Worm (Caenorhabditis elegans) whole organism, L4 larva: ENCODE results near the gene cyp-34A1.

ENCODE experiments used
- D1046.2 ChIP-seq: fragments of 200-800 bp; sonication (Bioruptor generic); IDR thresholded peaks from 2 replicates; pipeline ENCODE4 v1.3.6; 2022; ENCODE audit warnings: missing genetic modification characterization, missing compliant biosample characterization
- F26F4.8 ChIP-seq: fragments of 200-800 bp; sonication (Bioruptor generic); conservative IDR thresholded peaks from 2 replicates; pipeline ENCODE4 v1.3.6; 2022; ENCODE audit warnings: missing genetic modification characterization, missing compliant biosample characterization
- F44E2.7 ChIP-seq: fragments of 200-800 bp; sonication (Bioruptor generic); IDR thresholded peaks from 2 replicates; pipeline ENCODE4 v2.1.2; 2022; ENCODE audit warnings: missing genetic modification characterization, missing compliant biosample characterization
- T20F7.1 ChIP-seq: fragments of 200-800 bp; sonication (Bioruptor generic); optimal IDR thresholded peaks from 2 replicates; lab custom pipeline; 2018; ENCODE audit warnings: mild to moderate bottlenecking, missing genetic modification characterization, missing compliant biosample characterization
- Y48G9A.11 ChIP-seq: fragments of 200-800 bp; sonication (Bioruptor generic); IDR thresholded peaks from 2 replicates; pipeline ENCODE4 v1.3.6; 2022; ENCODE audit warnings: missing genetic modification reagents, missing genetic modification characterization, missing compliant biosample characterization
- Y5F2A.4 ChIP-seq: fragments of 200-800 bp; sonication (Bioruptor generic); optimal IDR thresholded peaks from 2 replicates; lab custom pipeline; 2018; ENCODE audit warnings: mild to moderate bottlenecking, missing genetic modification characterization, missing compliant biosample characterization
- aha-1 ChIP-seq: fragments of 150-350 bp; peaks from one replicate; lab custom pipeline; 2014; ENCODE audit warnings: missing biosample characterization, missing genetic modification characterization
- ceh-32 ChIP-seq: sonication (generic microtip); optimal IDR thresholded peaks from 2 replicates; lab custom pipeline; 2016; ENCODE audit warnings: mild to moderate bottlenecking, missing genetic modification characterization, missing compliant biosample characterization; ENCODE audit not compliant: poor library complexity
- cey-2 ChIP-seq: sonication (generic microtip); optimal IDR thresholded peaks from 3 replicates; lab custom pipeline; 2017; ENCODE audit warnings: missing genetic modification characterization, mild to moderate bottlenecking, missing compliant biosample characterization, antibody characterized with exemption, borderline replicate concordance; ENCODE audit not compliant: insufficient read depth
- daf-16 ChIP-seq, 3 experiments: sonication (generic microtip); optimal IDR thresholded peaks; 2 replicates each; lab custom pipeline; 2016 to 2017; ENCODE audit warnings: missing genetic modification characterization in 3 of 3, missing genetic modification reagents in 3 of 3, mild to moderate bottlenecking in 2 of 3, missing compliant biosample characterization in 2 of 3, missing biosample characterization in 1 of 3, moderate library complexity in 1 of 3
- duxl-1 ChIP-seq: sonication (generic microtip); optimal IDR thresholded peaks from 2 replicates; lab custom pipeline; 2016; ENCODE audit warnings: mild to moderate bottlenecking, missing genetic modification characterization, moderate library complexity, missing compliant biosample characterization; ENCODE audit not compliant: poor library complexity
- dve-1 ChIP-seq: sonication (generic microtip); optimal IDR thresholded peaks from 2 replicates; lab custom pipeline; 2017; ENCODE audit warnings: antibody characterized with exemption, mild to moderate bottlenecking, missing genetic modification characterization, missing compliant biosample characterization; ENCODE audit not compliant: insufficient read depth
- egl-27 ChIP-seq: sonication (generic microtip); optimal IDR thresholded peaks from 3 replicates; lab custom pipeline; 2017; ENCODE audit warnings: missing biosample characterization, missing genetic modification reagents, missing genetic modification characterization
- lin-1 ChIP-seq: fragments of 200-800 bp; sonication (Bioruptor generic); IDR thresholded peaks from 2 replicates; pipeline ENCODE4 v1.3.6; 2022; ENCODE audit warnings: missing genetic modification reagents, missing genetic modification characterization, missing compliant biosample characterization
- mdl-1 ChIP-seq, 2 experiments: fragments of 150-350 bp in 1 of 2; sonication (generic microtip) in 1 of 2; optimal IDR thresholded peaks; 2 replicates each; lab custom pipeline; 2014 to 2017; ENCODE audit warnings: missing biosample characterization in 2 of 2, missing genetic modification characterization in 2 of 2
- mep-1 ChIP-seq: fragments of 150-350 bp; sonication (generic microtip); optimal IDR thresholded peaks from 3 replicates; lab custom pipeline; 2014; ENCODE audit warnings: missing biosample characterization, missing genetic modification characterization
- mxl-3 ChIP-seq: fragments of 200-800 bp; sonication (Bioruptor generic); optimal IDR thresholded peaks from 2 replicates; lab custom pipeline; 2018; ENCODE audit warnings: mild to moderate bottlenecking, missing genetic modification characterization, missing compliant biosample characterization
- nhr-111 ChIP-seq: fragments of 200-800 bp; sonication (Bioruptor generic); optimal IDR thresholded peaks from 2 replicates; lab custom pipeline; 2018; ENCODE audit warnings: mild to moderate bottlenecking, missing genetic modification characterization, missing compliant biosample characterization
- nhr-237 ChIP-seq: sonication (generic microtip); optimal IDR thresholded peaks from 2 replicates; lab custom pipeline; 2017; ENCODE audit warnings: missing biosample characterization, missing genetic modification characterization
- nhr-25 ChIP-seq: sonication (generic microtip); optimal IDR thresholded peaks from 2 replicates; lab custom pipeline; 2017; ENCODE audit warnings: missing genetic modification characterization, mild to moderate bottlenecking, missing compliant biosample characterization, antibody characterized with exemption, moderate library complexity, borderline replicate concordance; ENCODE audit not compliant: insufficient read depth
- nhr-48 ChIP-seq: sonication (generic microtip); optimal IDR thresholded peaks from 2 replicates; lab custom pipeline; 2016; ENCODE audit warnings: mild to moderate bottlenecking, missing genetic modification characterization, missing compliant biosample characterization
- nhr-76 ChIP-seq: fragments of 150-350 bp; optimal IDR thresholded peaks from 2 replicates; lab custom pipeline; 2014; ENCODE audit warnings: missing biosample characterization, missing genetic modification characterization
- nhr-77 ChIP-seq: fragments of 150-350 bp; optimal IDR thresholded peaks from 2 replicates; lab custom pipeline; 2014; ENCODE audit warnings: missing biosample characterization, missing genetic modification characterization
- pha-4 ChIP-seq, 2 experiments: fragments of 150-350 bp in 1 of 2; fragments of 200-800 bp in 1 of 2; sonication (Bioruptor generic) in 1 of 2; IDR thresholded peaks in 1 of 2; optimal IDR thresholded peaks in 1 of 2; 2 replicates each; pipeline versions ENCODE4 v1.3.6 to Lab custom; 2014 to 2022; ENCODE audit warnings: missing genetic modification characterization in 2 of 2, missing genetic modification reagents in 2 of 2, missing biosample characterization in 1 of 2, missing compliant biosample characterization in 1 of 2
- sdz-12 ChIP-seq: fragments of 200-800 bp; sonication (Bioruptor generic); optimal IDR thresholded peaks from 2 replicates; lab custom pipeline; 2018; ENCODE audit warnings: mild to moderate bottlenecking, missing genetic modification characterization, missing compliant biosample characterization
- snpc-1.2 ChIP-seq: fragments of 200-800 bp; sonication (Bioruptor generic); IDR thresholded peaks from 2 replicates; pipeline ENCODE4 v1.3.6; 2022; ENCODE audit warnings: missing genetic modification reagents, missing genetic modification characterization, missing compliant biosample characterization
- snpc-4 ChIP-seq: fragments of 150-350 bp; optimal IDR thresholded peaks from 2 replicates; lab custom pipeline; 2014; ENCODE audit warnings: missing biosample characterization, missing genetic modification characterization
- spr-3 ChIP-seq: fragments of 200-800 bp; sonication (Bioruptor generic); optimal IDR thresholded peaks from 2 replicates; lab custom pipeline; 2018; ENCODE audit warnings: mild to moderate bottlenecking, missing genetic modification characterization, missing compliant biosample characterization
- tag-97 ChIP-seq: fragments of 200-800 bp; sonication (Bioruptor generic); IDR thresholded peaks from 2 replicates; pipeline ENCODE4 v1.3.6; 2022; ENCODE audit warnings: missing genetic modification characterization, missing compliant biosample characterization
- unc-62 ChIP-seq, 3 experiments: fragments of 150-350 bp in 1 of 3; sonication (generic microtip); optimal IDR thresholded peaks in 2 of 3; peaks in 1 of 3; 1 replicate in 1 of 3; 2 replicates in 2 of 3; lab custom pipeline; 2014 to 2017; ENCODE audit warnings: missing biosample characterization in 3 of 3, missing genetic modification characterization in 3 of 3, missing genetic modification reagents in 3 of 3, missing genotype in 1 of 3
- zfp-3 ChIP-seq: fragments of 200-800 bp; sonication (Bioruptor generic); conservative IDR thresholded peaks from 2 replicates; pipeline ENCODE4 v1.3.6; 2022; ENCODE audit warnings: missing genetic modification reagents, missing genetic modification characterization, missing compliant biosample characterization
- ztf-7 ChIP-seq: fragments of 150-350 bp; optimal IDR thresholded peaks from 2 replicates; lab custom pipeline; 2014; ENCODE audit warnings: missing biosample characterization, missing genetic modification characterization

Gene cyp-34A1

DNA sequence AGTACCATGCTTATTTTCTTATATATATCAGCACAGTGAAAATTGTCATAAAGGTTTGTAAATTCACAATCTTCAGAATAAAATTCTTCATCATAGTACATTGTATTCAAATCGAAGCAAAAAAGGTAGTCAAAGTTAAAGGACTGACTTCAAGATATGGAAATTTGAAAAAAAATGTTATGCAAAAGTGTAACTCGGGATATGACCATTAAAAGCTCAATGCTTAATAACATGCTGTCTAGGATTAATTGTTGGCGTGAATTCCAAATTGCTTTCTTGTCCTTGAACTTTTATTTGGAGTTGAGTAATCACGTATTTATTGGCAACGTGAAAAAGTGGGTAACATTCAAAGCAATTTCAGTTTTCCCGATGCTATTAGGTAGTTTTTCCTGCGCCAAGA, 13.0 kb downstream of the cyp-34A1 start, which contains the start of gene srw-16 (continued):
- TF ChIP-seq pha-4 (GFP tag; IDR thresholded peaks at IDR 0.05; lab: Robert Waterston, UW) (no peak), pha-4 (tag; optimal IDR thresholded peaks at IDR 0.05; lab: Kevin White, UChicago) (no peak), cey-2 (tag; lab: Kevin White, UChicago) (no peak), D1046.2 (GFP tag; lab: Robert Waterston, UW) (no peak), nhr-111 (GFP tag; lab: Kevin White, UChicago) (no peak)

ce11 chrV:15272263-15272662, 15.5 kb downstream of the cyp-34A1 start, which contains the start of gene T10H4.4:
TSS of gene T10H4.4 (minus strand) at chrV:15272363.
- TF ChIP-seq aha-1 (tag; lab: Kevin White, UChicago), result peak; percentile 65
- TF ChIP-seq ztf-7 (tag; lab: Kevin White, UChicago), result no peak

- TF ChIP-seq unc-62 (GFP tag; optimal IDR thresholded peaks at IDR 0.05 in 1 of 2; lab: Kevin White, UChicago), result peak in 1 of 2 experiments; percentile 56
- TF ChIP-seq unc-62 (tag; optimal IDR thresholded peaks at IDR 0.05; lab: Kevin White, UChicago), result no peak
- no peak for TF ChIP-seq nhr-237 (tag; lab: Kevin White, UChicago)
Observed at ce11 chrV:15268302-15268701, 19.5 kb downstream of the cyp-34A1 start, which contains the start of gene srw-22. TSS of gene srw-22 (plus strand) at chrV:15268602.

DNA sequence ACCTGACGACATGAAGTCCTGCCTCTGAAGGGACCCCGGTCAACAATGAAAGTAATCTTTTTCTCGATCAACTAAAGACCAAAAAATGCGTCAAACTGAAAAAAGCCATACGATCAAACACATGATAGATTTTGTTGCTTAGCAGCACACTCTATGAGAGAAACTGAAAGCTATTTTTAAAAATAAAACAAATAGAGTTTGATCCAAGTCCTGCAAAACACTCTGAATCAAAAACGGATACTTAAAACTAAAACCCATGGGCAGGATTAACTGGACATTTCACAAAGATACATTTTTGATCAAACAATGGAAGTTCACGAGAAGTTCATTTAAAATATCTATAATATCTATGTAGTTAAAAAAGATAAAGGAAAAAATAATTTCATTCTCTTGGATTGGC, 20.4 kb downstream of the cyp-34A1 start, which contains the start of gene T10H4.13:
Gene T10H4.13, minus strand, starts transcription at position 101 of the 400 bp plus-strand sequence.
- TF ChIP-seq T20F7.1 (GFP tag; lab: Kevin White, UChicago) (no peak), Y48G9A.11 (no peak), snpc-4 (tag; lab: Kevin White, UChicago) (no peak), egl-27 (tag; lab: Kevin White, UChicago) (no peak), nhr-48 (no peak), Y5F2A.4 (GFP tag; lab: Kevin White, UChicago) (no peak), mdl-1 (tag; optimal IDR thresholded peaks at IDR 0.05; lab: Kevin White, UChicago) (no peak), nhr-25 (no peak)

DNA sequence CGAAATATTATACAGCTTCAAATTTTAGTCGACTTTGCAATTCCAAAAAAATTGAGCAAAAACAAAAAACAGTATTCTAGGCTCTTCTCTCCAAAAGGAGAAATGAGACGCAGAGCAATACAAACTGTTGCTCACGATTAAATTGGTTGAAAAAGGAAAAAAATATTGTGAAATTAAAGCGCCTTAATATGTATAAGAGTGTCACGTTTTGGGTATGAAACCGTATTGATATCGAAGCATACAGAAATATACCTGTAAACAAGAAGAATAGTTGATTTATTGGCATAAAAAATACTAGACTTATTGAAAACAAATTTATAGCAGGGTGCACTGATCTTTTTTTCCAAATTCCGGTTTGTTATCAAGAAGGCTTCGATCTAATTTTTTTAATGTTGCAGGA, 21.9 kb downstream of the cyp-34A1 start, which contains the start of gene M01B2.13:
Gene M01B2.13, minus strand, starts transcription at position 101 of the 400 bp plus-strand sequence.
- TF ChIP-seq mxl-3 (GFP tag; lab: Kevin White, UChicago) (no peak), tag-97 (no peak), snpc-4 (tag; lab: Kevin White, UChicago) (no peak), spr-3 (GFP tag; lab: Kevin White, UChicago) (no peak), nhr-76 (tag; lab: Kevin White, UChicago) (no peak), duxl-1 (tag; lab: Kevin White, UChicago) (no peak), nhr-77 (tag; lab: Kevin White, UChicago) (no peak), ceh-32 (tag; lab: Kevin White, UChicago) (no peak), sdz-12 (no peak), mep-1 (tag; lab: Kevin White, UChicago) (no peak), F26F4.8 (GFP tag; lab: Robert Waterston, UW) (no peak), snpc-1.2 (GFP tag; lab: Robert Waterston, UW) (no peak), lin-1 (no peak)

- no peak for TF ChIP-seq zfp-3 (GFP tag; lab: Robert Waterston, UW)
- no peak for TF ChIP-seq daf-16 (GFP tag; optimal IDR thresholded peaks at IDR 0.05; lab: Kevin White, UChicago)
- no peak for TF ChIP-seq daf-16 (tag; optimal IDR thresholded peaks at IDR 0.05; lab: Kevin White, UChicago)
- no peak for TF ChIP-seq dve-1
- TF ChIP-seq sdz-12, result no peak
- no peak for TF ChIP-seq lin-1
- no peak for TF ChIP-seq F44E2.7 (GFP tag; lab: Robert Waterston, UW)
- TF ChIP-seq pha-4 (GFP tag; IDR thresholded peaks at IDR 0.05; lab: Robert Waterston, UW), result no peak
- no peak for TF ChIP-seq pha-4 (tag; optimal IDR thresholded peaks at IDR 0.05; lab: Kevin White, UChicago)
- TF ChIP-seq, all 104 proteins: peak for 0
Observed at ce11 chrV:15264131-15264530, 23.6 kb downstream of the cyp-34A1 start, which contains the start of gene M01B2.12. TSS of gene M01B2.12 (minus strand) at chrV:15264231.
